Fruit fly (Drosophila melanogaster): ENCODE data around the gene Snoo.

- TF ChIP-seq pan (optimal IDR thresholded peaks at IDR 0.05) (no peak), usp (GFP tag; optimal IDR thresholded peaks at IDR 0.05) (no peak)
These were observed 53.3 kb downstream of the Snoo start for dm6 chr2L:7930737-7931136.

All from whole organism.